Worm (Caenorhabditis elegans) whole organism, late embryonic: ENCODE measurements around the gene Y22D7AL.1.

Experiments
- ceh-45 ChIP-seq: fragments of 200-800 bp; sonication (Bioruptor generic); IDR thresholded peaks from 2 replicates; pipeline ENCODE4 v1.3.6; 2022; ENCODE audit warnings: missing genetic modification reagents, missing genetic modification characterization, missing compliant biosample characterization
- dmd-4 ChIP-seq: sonication (generic microtip); optimal IDR thresholded peaks from 2 replicates; lab custom pipeline; 2016; ENCODE audit warnings: borderline replicate concordance, missing genetic modification characterization, missing compliant biosample characterization
- unc-42 ChIP-seq: sonication (generic microtip); optimal IDR thresholded peaks from 2 replicates; lab custom pipeline; 2016; ENCODE audit warnings: missing genotype, missing genetic modification characterization, missing compliant biosample characterization

ce11 chrIII:1666893-1667292 is 14.6 kb downstream of the Y22D7AL.1 start:
- TF ChIP-seq dmd-4 (tag; lab: Kevin White, UChicago), result no peak
- no peak for TF ChIP-seq ceh-45
- TF ChIP-seq unc-42, result no peak
